Fruit fly (Drosophila melanogaster) Kc167 (cell line): ENCODE measurements around the gene CG9377.

Experiments used
- Sin3A ChIP-seq: fragments of >200 bp; optimal IDR thresholded peaks from 2 replicates; lab custom pipeline; 2018; ENCODE audit warnings: missing external identifiers
- h ChIP-seq: fragments of >200 bp; optimal IDR thresholded peaks from 3 replicates; lab custom pipeline; 2018; ENCODE audit warnings: missing external identifiers
- insv ChIP-seq: fragments of >200 bp; optimal IDR thresholded peaks from 3 replicates; lab custom pipeline; 2018; ENCODE audit warnings: missing external identifiers
- psq ChIP-seq: fragments of >200 bp; optimal IDR thresholded peaks from 2 replicates; lab custom pipeline; 2017; ENCODE audit warnings: missing external identifiers
- ttk ChIP-seq: sonication (Bioruptor generic); optimal IDR thresholded peaks from 2 replicates; lab custom pipeline; 2017; ENCODE audit warnings: missing external identifiers

DNA sequence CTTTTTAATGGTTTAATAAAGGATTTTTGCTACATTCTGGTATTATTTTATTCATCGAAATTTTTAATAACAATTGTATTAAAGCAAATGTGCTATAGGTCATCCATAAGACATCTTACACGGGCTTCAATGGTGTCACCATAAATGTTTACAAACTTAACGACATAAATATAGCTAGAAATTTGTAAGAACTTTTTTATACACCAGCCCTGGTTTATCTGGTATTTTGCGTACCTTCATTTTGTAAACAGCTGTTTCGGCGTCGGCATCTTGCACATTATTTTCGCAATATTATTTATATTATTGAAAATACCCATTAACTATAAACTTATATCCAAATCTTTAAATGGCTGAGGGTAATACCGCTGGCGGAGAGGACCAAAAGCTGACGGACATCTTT, 6.0 kb upstream of the CG9377 start, which contains the start of gene Tap42:
- TF ChIP-seq insv (lab: Kevin White, UChicago) (no peak), psq (lab: Kevin White, UChicago) (no peak), ttk (no peak), Sin3A (lab: Kevin White, UChicago) (no peak), h (lab: Kevin White, UChicago) (no peak)
